Worm (Caenorhabditis elegans) whole organism, L4 larva: Measurements from ENCODE around the gene K10D2.5.

ENCODE experiments used
- aly-2 ChIP-seq: sonication (generic microtip); optimal IDR thresholded peaks from 2 replicates; lab custom pipeline; 2018; ENCODE audit warnings: missing biosample characterization, missing genetic modification characterization
- daf-16 ChIP-seq, 3 experiments: sonication (generic microtip); optimal IDR thresholded peaks; 2 replicates each; lab custom pipeline; 2016 to 2017; ENCODE audit warnings: missing genetic modification characterization in 3 of 3, missing genetic modification reagents in 3 of 3, mild to moderate bottlenecking in 2 of 3, missing compliant biosample characterization in 2 of 3, missing biosample characterization in 1 of 3, moderate library complexity in 1 of 3
- daf-8 ChIP-seq: fragments of 200-800 bp; sonication (Bioruptor generic); IDR thresholded peaks from 2 replicates; pipeline ENCODE4 v1.3.6; 2022; ENCODE audit warnings: missing genetic modification characterization, missing compliant biosample characterization
- egl-27 ChIP-seq: sonication (generic microtip); optimal IDR thresholded peaks from 3 replicates; lab custom pipeline; 2017; ENCODE audit warnings: missing biosample characterization, missing genetic modification reagents, missing genetic modification characterization
- fkh-10 ChIP-seq: fragments of 150-350 bp; optimal IDR thresholded peaks from 2 replicates; lab custom pipeline; 2014; ENCODE audit warnings: missing biosample characterization, missing genetic modification reagents, missing genetic modification characterization
- fos-1 ChIP-seq: fragments of 150-350 bp; optimal IDR thresholded peaks from 2 replicates; lab custom pipeline; 2014; ENCODE audit warnings: missing biosample characterization, missing genetic modification characterization
- jun-1 ChIP-seq: fragments of 150-350 bp; optimal IDR thresholded peaks from 2 replicates; lab custom pipeline; 2014; ENCODE audit warnings: missing biosample characterization, missing genetic modification reagents, missing genetic modification characterization
- lin-15B ChIP-seq: fragments of 150-350 bp; sonication (generic microtip); optimal IDR thresholded peaks from 3 replicates; lab custom pipeline; 2014; ENCODE audit warnings: missing biosample characterization, missing genetic modification characterization
- lin-39 ChIP-seq: fragments of 150-350 bp; optimal IDR thresholded peaks from 2 replicates; lab custom pipeline; 2014; ENCODE audit warnings: missing biosample characterization, missing genetic modification reagents, missing genetic modification characterization
- nhr-237 ChIP-seq: sonication (generic microtip); optimal IDR thresholded peaks from 2 replicates; lab custom pipeline; 2017; ENCODE audit warnings: missing biosample characterization, missing genetic modification characterization
- pqm-1 ChIP-seq: sonication (generic microtip); optimal IDR thresholded peaks from 2 replicates; lab custom pipeline; 2017; ENCODE audit warnings: missing biosample characterization, missing genetic modification characterization
- tra-1 ChIP-seq: fragments of 200-800 bp; sonication (Bioruptor generic); IDR thresholded peaks from 2 replicates; pipeline ENCODE4 v1.3.6; 2022; ENCODE audit warnings: missing genetic modification reagents, missing genetic modification characterization, missing compliant biosample characterization
- unc-39 ChIP-seq: sonication (generic microtip); optimal IDR thresholded peaks from 2 replicates; lab custom pipeline; 2017; ENCODE audit warnings: missing biosample characterization, missing genetic modification characterization
- zag-1 ChIP-seq: fragments of 150-350 bp; optimal IDR thresholded peaks from 2 replicates; lab custom pipeline; 2014; ENCODE audit warnings: missing biosample characterization, missing genetic modification characterization

- TF ChIP-seq pqm-1 (tag; lab: Kevin White, UChicago), result no peak
- TF ChIP-seq zag-1 (tag; lab: Kevin White, UChicago), result no peak
- TF ChIP-seq lin-15B, result no peak
- TF ChIP-seq fkh-10 (GFP tag; lab: Kevin White, UChicago), result no peak
- no peak for TF ChIP-seq daf-8 (GFP tag; lab: Robert Waterston, UW)
- no peak for TF ChIP-seq unc-39
- no peak for TF ChIP-seq fos-1 (tag; lab: Kevin White, UChicago)
- no peak for TF ChIP-seq nhr-237 (tag; lab: Kevin White, UChicago)
- TF ChIP-seq aly-2 (tag; lab: Kevin White, UChicago), result no peak
- TF ChIP-seq tra-1 (GFP tag; lab: Robert Waterston, UW), result no peak
- TF ChIP-seq jun-1 (tag; lab: Kevin White, UChicago), result no peak
- TF ChIP-seq lin-39 (tag; lab: Kevin White, UChicago), result no peak
- no peak for TF ChIP-seq egl-27 (tag; lab: Kevin White, UChicago)
- TF ChIP-seq daf-16 (GFP tag; optimal IDR thresholded peaks at IDR 0.05; lab: Kevin White, UChicago), result no peak
- TF ChIP-seq daf-16 (tag; optimal IDR thresholded peaks at IDR 0.05; lab: Kevin White, UChicago), result no peak
Observed at ce11 chrIII:5158674-5159073, 13.8 kb upstream of the K10D2.5 start, which contains the start of gene oxy-4.
